Worm (Caenorhabditis elegans): ENCODE measurements around the gene Y37A1B.4.

Y37A1B.4 gene

DNA sequence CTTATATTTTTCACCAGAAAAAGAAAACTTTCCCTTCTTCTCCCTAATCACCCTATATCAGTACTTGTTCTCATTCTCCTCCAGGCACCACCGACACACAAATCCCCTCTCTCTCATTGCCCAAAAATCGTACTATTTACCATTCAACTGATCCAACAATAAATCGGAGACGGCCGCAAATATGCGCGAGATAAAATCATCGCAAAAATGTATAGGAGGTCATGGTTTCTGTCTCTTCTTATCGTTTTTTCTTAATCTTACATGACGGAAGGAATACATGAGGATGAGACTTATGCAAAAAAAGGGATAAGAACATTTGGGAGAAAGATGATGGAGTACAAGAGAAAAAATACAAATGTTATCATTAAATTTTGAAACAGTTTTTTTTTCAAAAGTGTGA, 25.9 kb upstream of the Y37A1B.4 start:
- peak; percentile 78 for TF ChIP-seq nhr-23 (tag; optimal IDR thresholded peaks at IDR 0.05)
- TF ChIP-seq elt-1 (tag; optimal IDR thresholded peaks at IDR 0.05), result peak; percentile 59
- no peak for TF ChIP-seq ceh-9 (tag; optimal IDR thresholded peaks at IDR 0.05)

DNA sequence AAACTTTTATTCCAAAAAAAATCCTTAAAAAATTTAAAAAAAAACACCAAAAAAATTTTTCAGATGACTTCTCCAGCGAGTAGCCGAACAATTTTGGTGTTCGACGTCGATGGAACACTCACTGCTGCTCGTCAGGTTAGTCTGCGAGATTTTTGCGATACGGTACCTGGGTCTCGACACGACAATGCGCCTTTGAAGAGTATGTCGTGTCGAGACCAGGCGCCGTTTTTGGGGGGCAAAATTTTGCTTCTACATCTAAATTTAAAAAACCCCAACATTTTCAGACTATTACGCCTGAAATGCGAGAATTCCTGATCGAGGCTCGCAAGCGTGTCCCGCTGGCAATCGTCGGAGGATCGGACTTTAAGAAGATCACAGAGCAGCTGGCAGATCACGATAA, 23.0 kb upstream of the Y37A1B.4 start, which contains the start of gene F52B11.2:
TSS of gene F52B11.2 (plus strand) at position 64 of the 400 bp plus-strand sequence.
- TF ChIP-seq nhr-23 (tag; optimal IDR thresholded peaks at IDR 0.05) (no peak), lsy-12 (tag; optimal IDR thresholded peaks at IDR 0.05) (no peak), nhr-11 (tag; optimal IDR thresholded peaks at IDR 0.05) (no peak), nhr-12 (tag; optimal IDR thresholded peaks at IDR 0.05) (no peak), egl-27 (tag; optimal IDR thresholded peaks at IDR 0.05) (no peak), ceh-16 (tag; optimal IDR thresholded peaks at IDR 0.05) (no peak), nhr-25 (tag; optimal IDR thresholded peaks at IDR 0.05) (no peak), lin-15B (tag; optimal IDR thresholded peaks at IDR 0.05) (no peak), snpc-4 (tag; optimal IDR thresholded peaks at IDR 0.05) (no peak), sea-2 (GFP tag; optimal IDR thresholded peaks at IDR 0.05) (no peak), ama-1 (optimal IDR thresholded peaks at IDR 0.05) (no peak)

DNA sequence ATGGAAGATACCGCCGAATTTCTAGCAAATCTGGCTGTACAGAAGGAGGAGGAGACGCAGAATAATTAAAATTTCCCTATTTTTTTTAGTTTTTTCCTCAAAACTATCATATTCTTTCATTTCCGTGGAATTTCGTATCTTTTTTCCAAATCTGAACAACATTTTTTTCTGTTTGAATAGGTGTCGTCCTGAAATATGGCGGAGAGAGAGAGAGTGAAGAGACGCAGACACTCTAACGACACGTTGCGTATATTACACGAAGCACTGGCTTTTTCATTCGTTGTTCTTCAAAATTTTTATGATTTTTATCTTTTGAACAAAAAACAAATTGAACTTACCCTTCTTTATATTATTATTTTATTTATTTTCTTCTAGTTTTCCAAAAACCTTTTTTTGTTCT, 22.4 kb upstream of the Y37A1B.4 start:
- TF ChIP-seq elt-1 (tag; optimal IDR thresholded peaks at IDR 0.05) (peak; percentile 4), R02D3.7 (tag; optimal IDR thresholded peaks at IDR 0.05) (no peak), sea-2 (GFP tag; optimal IDR thresholded peaks at IDR 0.05) (no peak), fkh-2 (tag; optimal IDR thresholded peaks at IDR 0.05) (no peak)

DNA sequence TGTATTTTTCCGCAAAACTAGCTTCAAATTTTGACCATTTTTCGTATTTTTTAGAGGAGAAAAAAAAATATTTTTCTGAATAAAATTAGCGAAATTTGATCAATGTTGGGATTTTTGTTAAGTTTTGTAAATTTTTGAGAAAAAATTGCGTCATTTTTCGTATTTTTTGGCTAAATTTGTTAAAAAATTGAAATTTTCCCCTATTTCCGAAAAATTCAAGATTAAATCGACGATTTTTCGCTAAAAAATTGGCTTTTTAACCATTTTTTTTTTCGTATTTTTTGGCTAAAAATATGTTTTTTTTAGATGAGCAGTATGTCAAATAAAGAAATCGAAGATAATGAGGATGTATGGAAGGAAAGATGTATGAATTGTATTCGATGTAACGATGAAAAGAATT, 16.6 kb upstream of the Y37A1B.4 start, which contains the start of gene cfp-1:
TSS of gene cfp-1 (plus strand) at position 301 of the 400 bp plus-strand sequence.
- TF ChIP-seq unc-62 (GFP tag; optimal IDR thresholded peaks at IDR 0.05), result no peak
- TF ChIP-seq nhr-76 (tag; optimal IDR thresholded peaks at IDR 0.05), result no peak
- no peak for TF ChIP-seq nhr-67 (tag; optimal IDR thresholded peaks at IDR 0.05)
- no peak for TF ChIP-seq nhr-237 (tag; optimal IDR thresholded peaks at IDR 0.05)
- TF ChIP-seq pqm-1 (tag; optimal IDR thresholded peaks at IDR 0.05), result no peak
- TF ChIP-seq ceh-28 (tag; optimal IDR thresholded peaks at IDR 0.05), result no peak
- TF ChIP-seq fos-1 (tag; optimal IDR thresholded peaks at IDR 0.05), result no peak
- TF ChIP-seq zag-1 (tag; optimal IDR thresholded peaks at IDR 0.05), result no peak
- TF ChIP-seq egl-27 (tag; optimal IDR thresholded peaks at IDR 0.05), result no peak
- no peak for TF ChIP-seq jun-1 (tag; optimal IDR thresholded peaks at IDR 0.05)
- no peak for TF ChIP-seq pha-4 (tag; optimal IDR thresholded peaks at IDR 0.05)
- TF ChIP-seq skn-1 (tag; optimal IDR thresholded peaks at IDR 0.05), result no peak
- TF ChIP-seq ZK546.5 (tag; optimal IDR thresholded peaks at IDR 0.05), result no peak
- TF ChIP-seq fkh-2 (tag; optimal IDR thresholded peaks at IDR 0.05), result no peak
- no peak for TF ChIP-seq nhr-28 (tag; optimal IDR thresholded peaks at IDR 0.05)
- TF ChIP-seq ama-1 (optimal IDR thresholded peaks at IDR 0.05), result no peak
- TF ChIP-seq mdl-1 (tag; optimal IDR thresholded peaks at IDR 0.05), result no peak

DNA sequence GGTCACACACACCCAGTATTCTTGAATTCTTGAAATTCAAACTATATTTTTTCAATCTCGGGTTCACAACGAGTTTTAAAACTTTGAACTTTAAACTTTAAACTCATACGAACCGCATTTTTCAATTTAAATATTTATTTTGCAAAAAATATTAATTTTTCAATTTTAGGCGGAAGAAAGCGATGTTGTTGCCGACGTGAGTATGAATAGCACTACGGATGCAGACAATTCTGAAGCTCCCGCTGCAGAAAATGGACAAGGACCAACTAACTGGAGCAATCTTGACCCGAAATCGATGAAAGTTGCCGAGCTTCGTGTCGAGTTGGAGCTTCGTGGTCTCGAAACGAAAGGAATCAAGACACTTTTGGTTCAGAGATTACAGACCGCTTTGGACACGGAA, 13.9 kb upstream of the Y37A1B.4 start:
- TF ChIP-seq nhr-43 (tag; optimal IDR thresholded peaks at IDR 0.05; ENCODE audit: poor library complexity, severe bottlenecking) (no peak), fkh-10 (GFP tag; optimal IDR thresholded peaks at IDR 0.05) (no peak), daf-12 (tag; optimal IDR thresholded peaks at IDR 0.05) (no peak), snpc-4 (tag; optimal IDR thresholded peaks at IDR 0.05) (no peak), R02D3.7 (tag; optimal IDR thresholded peaks at IDR 0.05) (no peak), nhr-67 (tag; optimal IDR thresholded peaks at IDR 0.05) (no peak), nfya-1 (tag; optimal IDR thresholded peaks at IDR 0.05; ENCODE audit: insufficient read depth) (no peak), eor-1 (tag; optimal IDR thresholded peaks at IDR 0.05) (no peak), lin-15B (tag; optimal IDR thresholded peaks at IDR 0.05) (no peak), skn-1 (tag; optimal IDR thresholded peaks at IDR 0.05) (no peak), elt-2 (tag; optimal IDR thresholded peaks at IDR 0.05) (no peak), nhr-12 (tag; optimal IDR thresholded peaks at IDR 0.05) (no peak), ceh-28 (tag; optimal IDR thresholded peaks at IDR 0.05) (no peak), egl-5 (tag; optimal IDR thresholded peaks at IDR 0.05) (no peak), nhr-237 (tag; optimal IDR thresholded peaks at IDR 0.05) (no peak), elt-3 (tag; optimal IDR thresholded peaks at IDR 0.05) (no peak), egl-27 (tag; optimal IDR thresholded peaks at IDR 0.05) (no peak), nhr-76 (tag; optimal IDR thresholded peaks at IDR 0.05) (no peak), mml-1 (tag; optimal IDR thresholded peaks at IDR 0.05) (no peak), lin-39 (tag; optimal IDR thresholded peaks at IDR 0.05) (no peak)

Data from whole organism, L3 larva.